Fruit fly (Drosophila melanogaster): Measurements from ENCODE around the gene mRpL23.

The mRpL23 gene

DNA sequence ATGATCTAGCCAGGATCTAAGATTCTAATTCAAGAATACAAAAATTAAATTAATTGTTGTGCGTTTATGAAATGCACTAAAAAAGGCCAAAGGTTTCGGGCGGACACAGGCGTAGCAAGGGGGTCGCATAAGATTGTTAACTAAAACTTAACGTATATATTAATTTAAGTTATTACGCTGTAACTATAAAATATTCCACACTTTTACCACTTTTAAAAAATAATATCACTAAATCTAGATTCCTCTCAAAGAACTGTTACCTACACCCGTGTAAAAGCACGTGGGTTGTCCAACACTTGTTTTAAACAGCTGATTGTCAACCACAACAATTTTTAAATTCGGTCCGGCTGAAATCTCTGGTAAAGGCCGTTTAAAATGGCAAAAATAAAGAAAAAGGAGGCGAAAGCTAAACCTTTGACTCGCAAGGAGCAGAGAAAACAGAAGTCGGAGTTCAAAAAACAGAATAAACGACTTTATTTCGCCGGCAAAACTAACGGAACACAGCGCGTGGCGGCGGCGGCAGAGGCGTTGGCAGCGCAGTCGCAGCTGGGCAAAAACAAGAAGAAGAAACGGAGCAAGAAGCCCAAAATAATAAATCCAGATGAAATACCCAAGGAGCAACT is at the start of gene mRpL23, which contains the start of gene CG9004 (continued):
- TF ChIP-seq Tbp (GFP tag; optimal IDR thresholded peaks at IDR 0.05) (no peak), CG8924 (tag; optimal IDR thresholded peaks at IDR 0.05) (peak; percentile 99), Dad (GFP tag; optimal IDR thresholded peaks at IDR 0.05) (peak; percentile 99), Rx (GFP tag; IDR thresholded peaks at IDR 0.05) (peak; percentile 100), az2 (GFP tag; optimal IDR thresholded peaks at IDR 0.05) (peak; percentile 99), CG9215 (GFP tag; IDR thresholded peaks at IDR 0.05) (peak; percentile 99), NfI (GFP tag; optimal IDR thresholded peaks at IDR 0.05) (peak; percentile 99), HLH54F (GFP tag; optimal IDR thresholded peaks at IDR 0.05) (peak; percentile 99), Pdp1 (GFP tag; optimal IDR thresholded peaks at IDR 0.05) (peak; percentile 98 to 99), emc (GFP tag; optimal IDR thresholded peaks at IDR 0.05) (peak; percentile 97), CG31441 (GFP tag; IDR thresholded peaks at IDR 0.05) (peak; percentile 98), ci (GFP tag; IDR thresholded peaks at IDR 0.05) (peak; percentile 100), crp (GFP tag; optimal IDR thresholded peaks at IDR 0.05) (peak; percentile 85 to 97), CG1233 (GFP tag; optimal IDR thresholded peaks at IDR 0.05) (peak; percentile 99), CG13894 (tag; optimal IDR thresholded peaks at IDR 0.05) (peak; percentile 98), Hand (GFP tag; optimal IDR thresholded peaks at IDR 0.05) (peak; percentile 93), CG12155 (GFP tag; optimal IDR thresholded peaks at IDR 0.05) (peak; percentile 99), CG3847 (GFP tag; IDR thresholded peaks at IDR 0.05) (peak; percentile 100), zf30C (GFP tag; optimal IDR thresholded peaks at IDR 0.05) (peak; percentile 32), HmgD (GFP tag; optimal IDR thresholded peaks at IDR 0.05) (peak; percentile 93), br (optimal IDR thresholded peaks at IDR 0.05) (no peak), Sox102F (GFP tag; optimal IDR thresholded peaks at IDR 0.05) (peak; percentile 100), CG13424 (tag; optimal IDR thresholded peaks at IDR 0.05) (peak; percentile 99), tin (GFP tag; optimal IDR thresholded peaks at IDR 0.05) (peak; percentile 100), CG14441 (GFP tag; IDR thresholded peaks at IDR 0.05) (peak; percentile 100), tx (GFP tag; optimal IDR thresholded peaks at IDR 0.05) (peak; percentile 98), CG2712 (tag; optimal IDR thresholded peaks at IDR 0.05) (peak; percentile 99), CG10565 (GFP tag; optimal IDR thresholded peaks at IDR 0.05) (peak; percentile 94), CG9932 (GFP tag; IDR thresholded peaks at IDR 0.05) (peak; percentile 100), Lim3 (GFP tag; IDR thresholded peaks at IDR 0.05) (peak; percentile 100), CG2129 (GFP tag; IDR thresholded peaks at IDR 0.05; ENCODE audit: partially characterized antibody) (no peak), CG31365 (tag; optimal IDR thresholded peaks at IDR 0.05) (peak; percentile 87), Ets65A (GFP tag) (peak; percentile 100), trem (tag; optimal IDR thresholded peaks at IDR 0.05) (peak; percentile 96), Oaz (GFP tag; IDR thresholded peaks at IDR 0.05) (peak; percentile 99), CG12236 (GFP tag; optimal IDR thresholded peaks at IDR 0.05) (peak; percentile 96), CG10366 (GFP tag; IDR thresholded peaks at IDR 0.05) (peak; percentile 100), Dref (GFP tag; IDR thresholded peaks at IDR 0.05) (peak; percentile 52), CG6175 (GFP tag; IDR thresholded peaks at IDR 0.05) (peak; percentile 99), MTF-1 (GFP tag; optimal IDR thresholded peaks at IDR 0.05; ENCODE audit: borderline replicate concordance) (peak; percentile 97), ERR (GFP tag; optimal IDR thresholded peaks at IDR 0.05) (peak; percentile 96), Eip74EF (GFP tag; optimal IDR thresholded peaks at IDR 0.05) (peak in 1 of 2 experiments; percentile 96), jigr1 (GFP tag; IDR thresholded peaks at IDR 0.05) (peak; percentile 99), Xbp1 (GFP tag; optimal IDR thresholded peaks at IDR 0.05) (peak; percentile 100), CG18619 (GFP tag; optimal IDR thresholded peaks at IDR 0.05) (peak; percentile 99), CG30403 (GFP tag; optimal IDR thresholded peaks at IDR 0.05) (peak; percentile 100), CG17361 (GFP tag; IDR thresholded peaks at IDR 0.05) (peak; percentile 99), ewg (GFP tag; optimal IDR thresholded peaks at IDR 0.05) (peak; percentile 98), Ada2b (GFP tag; IDR thresholded peaks at IDR 0.05) (peak; percentile 99), CG7357 (GFP tag; IDR thresholded peaks at IDR 0.05) (peak; percentile 99), Fer3 (tag; optimal IDR thresholded peaks at IDR 0.05) (peak; percentile 99)

Data from whole organism, embryonic.